Fruit fly (Drosophila melanogaster) whole organism, pupa: Measurements from ENCODE around the gene Best3.
A peak's percentile ranks its signal among the peaks of the same experiment; 100 is the strongest.

Experiments used
- CG10348 ChIP-seq: fragments of 200-800 bp; sonication (Bioruptor generic); IDR thresholded peaks from 2 replicates; pipeline ENCODE4 v1.3.6; 2022; ENCODE audit warnings: missing biosample characterization, missing genetic modification characterization
- CG12605 ChIP-seq: fragments of 200-800 bp; sonication (Bioruptor generic); IDR thresholded peaks from 2 replicates; pipeline ENCODE4 v1.3.6; 2022; ENCODE audit warnings: missing biosample characterization, missing genetic modification characterization
- CG13204 ChIP-seq: fragments of 200-800 bp; sonication (Bioruptor generic); optimal IDR thresholded peaks from 2 replicates; lab custom pipeline; 2018; ENCODE audit warnings: missing biosample characterization, mild to moderate bottlenecking, missing genetic modification characterization, moderate library complexity
- CG14655 ChIP-seq: fragments of 200-800 bp; sonication (Bioruptor generic); optimal IDR thresholded peaks from 3 replicates; lab custom pipeline; 2017; ENCODE audit warnings: mild to moderate bottlenecking, missing biosample characterization, missing genetic modification reagents, missing genetic modification characterization
- CG15710 ChIP-seq: fragments of 200-800 bp; sonication (Bioruptor generic); optimal IDR thresholded peaks from 2 replicates; lab custom pipeline; 2018; ENCODE audit warnings: missing biosample characterization, mild to moderate bottlenecking, missing genetic modification characterization, moderate library complexity
- CG17806 ChIP-seq: fragments of 200-800 bp; sonication (Bioruptor generic); optimal IDR thresholded peaks from 2 replicates; lab custom pipeline; 2018; ENCODE audit warnings: missing biosample characterization, mild to moderate bottlenecking, missing genetic modification characterization, moderate library complexity
- CG32121 ChIP-seq: fragments of 200-800 bp; sonication (Bioruptor generic); IDR thresholded peaks from 2 replicates; pipeline ENCODE4 v1.3.6; 2022; ENCODE audit warnings: missing biosample characterization, missing genetic modification characterization
- CG34367 ChIP-seq: fragments of 200-800 bp; sonication (Bioruptor generic); optimal IDR thresholded peaks from 2 replicates; lab custom pipeline; 2018; ENCODE audit warnings: missing biosample characterization, mild to moderate bottlenecking, missing genetic modification characterization
- CG8159 ChIP-seq: fragments of 200-800 bp; sonication (Bioruptor generic); optimal IDR thresholded peaks from 3 replicates; lab custom pipeline; 2018; ENCODE audit warnings: missing biosample characterization, mild to moderate bottlenecking, missing genetic modification characterization, moderate library complexity
- CG8301 ChIP-seq: fragments of 200-800 bp; sonication (Bioruptor generic); optimal IDR thresholded peaks from 2 replicates; lab custom pipeline; 2018; ENCODE audit warnings: missing biosample characterization, mild to moderate bottlenecking, missing genetic modification characterization
- CG9948 ChIP-seq: fragments of 200-800 bp; sonication (Bioruptor generic); optimal IDR thresholded peaks from 2 replicates; lab custom pipeline; 2018; ENCODE audit warnings: missing biosample characterization, mild to moderate bottlenecking, missing genetic modification characterization, moderate library complexity
- D1 ChIP-seq: fragments of 200-800 bp; sonication (Bioruptor generic); optimal IDR thresholded peaks from 2 replicates; lab custom pipeline; 2018; ENCODE audit warnings: missing biosample characterization, mild to moderate bottlenecking, missing genetic modification characterization, moderate library complexity
- EcR ChIP-seq: fragments of 200-800 bp; sonication (Bioruptor generic); optimal IDR thresholded peaks from 3 replicates; lab custom pipeline; 2019; ENCODE audit warnings: missing biosample characterization, missing genetic modification characterization, mild to moderate bottlenecking, moderate library complexity, missing genetic modification reagents
- Ets98B ChIP-seq: fragments of 200-800 bp; sonication (Bioruptor generic); IDR thresholded peaks from 2 replicates; pipeline ENCODE4 v1.3.6; 2022; ENCODE audit warnings: missing biosample characterization, missing genetic modification characterization
- Pif1A ChIP-seq: fragments of 200-800 bp; sonication (Bioruptor generic); optimal IDR thresholded peaks from 3 replicates; lab custom pipeline; 2016; ENCODE audit warnings: missing biosample characterization, missing genetic modification characterization
- Pif1B ChIP-seq: fragments of 200-800 bp; sonication (Bioruptor generic); optimal IDR thresholded peaks from 3 replicates; lab custom pipeline; 2016; ENCODE audit warnings: missing biosample characterization, missing genetic modification characterization
- Snoo ChIP-seq: fragments of 200-800 bp; sonication (Bioruptor generic); optimal IDR thresholded peaks from 3 replicates; lab custom pipeline; 2017; ENCODE audit warnings: missing biosample characterization, mild to moderate bottlenecking, missing genetic modification characterization, inconsistent platforms
- fd96Ca ChIP-seq: fragments of 200-800 bp; sonication (Bioruptor generic); IDR thresholded peaks from 3 replicates; pipeline ENCODE4 v1.3.6; 2022; ENCODE audit warnings: missing biosample characterization, missing genetic modification characterization
- gl ChIP-seq: fragments of 200-800 bp; sonication (Bioruptor generic); optimal IDR thresholded peaks from 2 replicates; lab custom pipeline; 2018; ENCODE audit warnings: missing biosample characterization, mild to moderate bottlenecking, missing genetic modification characterization
- rn ChIP-seq: fragments of 200-800 bp; sonication (Bioruptor generic); IDR thresholded peaks from 2 replicates; pipeline ENCODE4 v1.3.6; 2022; ENCODE audit warnings: missing biosample characterization, missing genetic modification characterization

Best3 gene

dm6 chr3L:15315400-15315799 lies 12.8 kb upstream of the Best3 start:
- TF ChIP-seq CG12605 (GFP tag; lab: Robert Waterston, UW): no peak

DNA sequence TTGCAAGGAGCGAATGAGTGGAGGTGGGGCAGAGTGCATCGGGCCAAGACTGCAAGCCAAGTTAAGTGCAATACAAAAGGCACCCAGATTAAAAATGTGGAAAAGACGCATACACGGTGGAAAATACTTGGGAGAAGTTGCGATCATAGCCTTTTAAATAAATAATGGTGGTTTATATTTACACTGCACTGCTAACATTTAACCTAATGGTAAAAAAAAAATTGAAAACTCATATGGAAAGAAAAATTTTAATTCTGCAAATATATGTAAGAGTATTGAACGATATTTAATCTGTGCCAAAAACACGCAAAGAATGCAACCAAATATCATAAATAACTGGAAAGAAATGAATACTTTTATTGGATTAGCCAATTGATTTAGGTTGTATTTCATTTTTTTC lies 12.4 kb upstream of the Best3 start:
- no peak for TF ChIP-seq rn (GFP tag; lab: Robert Waterston, UW)
- TF ChIP-seq CG10348 (GFP tag; lab: Robert Waterston, UW): no peak
- no peak for TF ChIP-seq CG32121 (GFP tag; lab: Robert Waterston, UW)
- no peak for TF ChIP-seq Ets98B (GFP tag; lab: Robert Waterston, UW)
- TF ChIP-seq Pif1A (GFP tag; lab: Kevin White, UChicago): no peak
- peak; percentile 20 for TF ChIP-seq CG9948 (tag; lab: Kevin White, UChicago)
- TF ChIP-seq, all 21 proteins: peak for 1

- TF ChIP-seq CG14655 (GFP tag; lab: Kevin White, UChicago) (no peak), CG10348 (GFP tag; lab: Robert Waterston, UW) (no peak), CG9948 (tag; lab: Kevin White, UChicago) (no peak)
- TF ChIP-seq, all 21 proteins: peak for 0
These were observed 12.0 kb upstream of the Best3 start for dm6 chr3L:15314539-15314938.

DNA sequence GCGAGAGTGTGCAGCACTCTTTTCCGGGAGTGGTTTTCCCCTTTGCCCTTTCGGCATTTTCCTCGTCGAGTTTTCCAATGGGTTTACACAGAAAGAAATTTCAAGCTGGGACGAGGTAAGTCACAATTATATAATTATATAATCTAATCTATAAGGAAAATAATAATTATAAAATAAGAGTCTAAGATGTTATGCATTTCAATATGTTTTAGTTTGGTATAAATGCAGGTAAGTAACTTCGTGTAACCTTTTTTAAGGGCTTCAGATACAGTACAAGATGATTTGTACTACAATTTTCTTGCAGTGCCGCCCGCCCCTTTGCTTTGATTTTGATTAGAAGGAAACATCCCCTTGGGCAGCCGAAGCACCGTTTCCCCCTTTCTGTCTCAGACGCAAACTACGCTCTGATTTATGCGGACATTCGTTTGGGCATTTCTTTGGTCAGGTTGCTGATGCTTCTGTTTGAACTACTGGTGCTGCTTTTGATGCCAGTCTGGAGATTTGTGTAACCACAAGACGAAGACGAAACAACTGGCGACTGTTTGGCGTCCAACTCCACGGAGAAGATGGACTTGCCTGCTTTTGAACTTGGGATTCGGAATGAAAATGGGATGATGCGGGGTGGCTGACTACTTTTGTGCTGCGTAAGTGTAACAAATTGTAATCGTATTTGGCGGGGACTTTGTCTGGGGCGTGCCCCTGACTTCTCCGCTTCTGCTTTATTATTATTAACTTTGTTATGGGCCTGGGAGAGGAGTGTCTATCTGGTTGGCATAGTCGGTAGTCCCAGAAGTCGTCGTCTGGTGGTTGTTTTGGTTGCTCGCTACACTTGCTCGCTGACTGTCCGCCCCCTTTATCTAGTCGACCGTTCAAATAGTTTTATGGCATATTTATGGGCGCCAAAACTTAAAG lies 9.1 kb upstream of the Best3 start:
- TF ChIP-seq CG15710: no peak
- no peak for TF ChIP-seq CG17806 (tag; lab: Kevin White, UChicago)
- TF ChIP-seq Pif1B (GFP tag; lab: Kevin White, UChicago): no peak
- no peak for TF ChIP-seq CG10348 (GFP tag; lab: Robert Waterston, UW)
- no peak for TF ChIP-seq EcR
- TF ChIP-seq CG34367 (tag; lab: Kevin White, UChicago): no peak
- TF ChIP-seq, all 21 proteins: peak for 0

dm6 chr3L:15306447-15306846 lies 3.9 kb upstream of the Best3 start:
- TF ChIP-seq fd96Ca (GFP tag; lab: Robert Waterston, UW) (no peak), Ets98B (GFP tag; lab: Robert Waterston, UW) (no peak), rn (GFP tag; lab: Robert Waterston, UW) (no peak), CG12605 (GFP tag; lab: Robert Waterston, UW) (no peak), EcR (peak; percentile 24), CG32121 (GFP tag; lab: Robert Waterston, UW) (no peak)

DNA sequence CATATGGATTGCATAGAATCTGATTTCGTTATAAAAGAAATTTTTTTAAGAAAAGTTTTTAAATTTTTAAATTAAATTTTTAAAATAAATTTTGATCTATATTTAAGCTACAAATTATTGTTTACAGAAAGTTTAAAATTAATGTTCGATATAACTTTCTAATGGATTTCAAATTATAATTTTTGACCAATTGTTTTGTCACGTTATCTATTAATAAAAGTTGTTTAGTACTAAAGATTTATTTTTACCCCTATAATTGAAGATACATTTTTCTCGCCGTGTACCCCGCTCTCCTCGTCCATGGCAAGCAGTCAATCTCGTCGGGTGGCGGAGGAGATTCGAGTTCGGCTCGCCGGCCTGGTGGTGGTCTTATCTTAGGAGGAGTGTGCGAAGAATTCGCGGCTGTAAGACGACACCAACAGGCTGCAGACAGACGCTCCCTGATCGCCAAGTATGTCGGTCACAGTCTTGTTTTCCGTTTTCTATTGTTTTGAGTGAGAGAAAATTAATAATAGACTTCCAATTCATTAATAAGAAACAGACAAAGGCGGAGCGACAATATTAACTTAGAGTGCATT lies 2.5 kb upstream of the Best3 start:
- TF ChIP-seq Snoo (tag; lab: Kevin White, UChicago) (peak; percentile 3), CG34367 (tag; lab: Kevin White, UChicago) (no peak), CG17806 (tag; lab: Kevin White, UChicago) (no peak), gl (tag; lab: Kevin White, UChicago) (no peak), EcR (no peak), CG13204 (no peak), CG32121 (GFP tag; lab: Robert Waterston, UW) (no peak), CG8159 (tag; lab: Kevin White, UChicago) (peak; percentile 11), CG8301 (no peak), D1 (no peak)

- peak; percentile 18 for TF ChIP-seq CG8159 (tag; lab: Kevin White, UChicago)
- TF ChIP-seq CG8301: no peak
- TF ChIP-seq fd96Ca (GFP tag; lab: Robert Waterston, UW): 0 out of 3 replicates have a peak, but pooled peaks have one; percentile 14
- no peak for TF ChIP-seq CG32121 (GFP tag; lab: Robert Waterston, UW)
- no peak for TF ChIP-seq Ets98B (GFP tag; lab: Robert Waterston, UW)
- TF ChIP-seq, all 21 proteins: peak for 2
These were observed 1.8 kb upstream of the Best3 start, which contains the start of gene CG7255 for dm6 chr3L:15304224-15305035. TSS of gene CG7255 (plus strand) at chr3L:15304255.
